Worm (Caenorhabditis elegans) whole organism, late embryonic: ENCODE results near the gene ceh-14.

Experiments used
- C08G9.2 ChIP-seq: sonication (generic microtip); optimal IDR thresholded peaks from 2 replicates; lab custom pipeline; 2016; ENCODE audit warnings: mild to moderate bottlenecking, missing genetic modification characterization, moderate library complexity, missing compliant biosample characterization
- F13H6.1 ChIP-seq: sonication (generic microtip); optimal IDR thresholded peaks from 2 replicates; lab custom pipeline; 2016; ENCODE audit warnings: missing genetic modification characterization, missing compliant biosample characterization
- K02D7.2 ChIP-seq: sonication (generic microtip); optimal IDR thresholded peaks from 2 replicates; lab custom pipeline; 2017; ENCODE audit warnings: mild to moderate bottlenecking, missing genetic modification characterization, missing compliant biosample characterization
- K09A11.1 ChIP-seq: sonication (generic microtip); optimal IDR thresholded peaks from 2 replicates; lab custom pipeline; 2017; ENCODE audit warnings: antibody characterized with exemption, mild to moderate bottlenecking, missing genetic modification characterization, missing compliant biosample characterization; ENCODE audit not compliant: insufficient read depth
- T23F11.4 ChIP-seq: fragments of 200-800 bp; sonication (Bioruptor generic); optimal IDR thresholded peaks from 2 replicates; lab custom pipeline; 2018; ENCODE audit warnings: mild to moderate bottlenecking, missing genetic modification characterization, missing compliant biosample characterization
- Y22D7AL.16 ChIP-seq: sonication (generic microtip); optimal IDR thresholded peaks from 2 replicates; lab custom pipeline; 2016; ENCODE audit warnings: missing genetic modification characterization, missing compliant biosample characterization
- ahr-1 ChIP-seq: sonication (generic microtip); optimal IDR thresholded peaks from 2 replicates; lab custom pipeline; 2016; ENCODE audit warnings: missing genetic modification characterization, missing compliant biosample characterization
- ama-1 ChIP-seq: fragments of 150-350 bp; optimal IDR thresholded peaks from 2 replicates; lab custom pipeline; 2014
- ceh-2 ChIP-seq: sonication (generic microtip); optimal IDR thresholded peaks from 2 replicates; lab custom pipeline; 2016; ENCODE audit warnings: missing genotype, missing genetic modification characterization, missing compliant biosample characterization
- ceh-22 ChIP-seq: sonication (generic microtip); optimal IDR thresholded peaks from 2 replicates; lab custom pipeline; 2017; ENCODE audit warnings: missing biosample characterization, missing genetic modification characterization
- ceh-31 ChIP-seq: sonication (generic microtip); optimal IDR thresholded peaks from 2 replicates; lab custom pipeline; 2016; ENCODE audit warnings: missing genetic modification characterization, missing compliant biosample characterization
- ceh-45 ChIP-seq: fragments of 200-800 bp; sonication (Bioruptor generic); IDR thresholded peaks from 2 replicates; pipeline ENCODE4 v1.3.6; 2022; ENCODE audit warnings: missing genetic modification reagents, missing genetic modification characterization, missing compliant biosample characterization
- ceh-48 ChIP-seq: sonication (generic microtip); optimal IDR thresholded peaks from 2 replicates; lab custom pipeline; 2016; ENCODE audit warnings: missing genetic modification characterization, inconsistent platforms, missing compliant biosample characterization
- ceh-6 ChIP-seq: fragments of 200-800 bp; sonication (Bioruptor generic); optimal IDR thresholded peaks from 2 replicates; lab custom pipeline; 2018; ENCODE audit warnings: mild to moderate bottlenecking, missing genetic modification characterization, missing compliant biosample characterization
- ceh-9 ChIP-seq: sonication (generic microtip); optimal IDR thresholded peaks from 2 replicates; lab custom pipeline; 2016; ENCODE audit warnings: mild to moderate bottlenecking, missing genetic modification characterization, inconsistent platforms, missing compliant biosample characterization
- che-1 ChIP-seq: sonication (generic microtip); optimal IDR thresholded peaks from 2 replicates; lab custom pipeline; 2016; ENCODE audit warnings: mild to moderate bottlenecking, missing genetic modification characterization, missing compliant biosample characterization
- dmd-4 ChIP-seq: sonication (generic microtip); optimal IDR thresholded peaks from 2 replicates; lab custom pipeline; 2016; ENCODE audit warnings: borderline replicate concordance, missing genetic modification characterization, missing compliant biosample characterization
- dve-1 ChIP-seq: sonication (generic microtip); optimal IDR thresholded peaks from 2 replicates; lab custom pipeline; 2017; ENCODE audit warnings: antibody characterized with exemption, mild to moderate bottlenecking, missing genetic modification characterization, missing compliant biosample characterization
- elt-4 ChIP-seq: sonication (generic microtip); optimal IDR thresholded peaks from 2 replicates; lab custom pipeline; 2016; ENCODE audit warnings: missing genetic modification characterization, missing compliant biosample characterization
- ets-4 ChIP-seq: sonication (generic microtip); optimal IDR thresholded peaks from 2 replicates; lab custom pipeline; 2016; ENCODE audit warnings: missing genetic modification characterization, missing compliant biosample characterization
- eyg-1 ChIP-seq: sonication (generic microtip); optimal IDR thresholded peaks from 2 replicates; lab custom pipeline; 2016; ENCODE audit warnings: missing genotype, missing genetic modification characterization, missing compliant biosample characterization
- fax-1 ChIP-seq: sonication (generic microtip); optimal IDR thresholded peaks from 2 replicates; lab custom pipeline; 2016; ENCODE audit warnings: missing genotype, missing genetic modification characterization, missing compliant biosample characterization
- hlh-13 ChIP-seq: fragments of 200-800 bp; sonication (Bioruptor generic); optimal IDR thresholded peaks from 2 replicates; lab custom pipeline; 2018; ENCODE audit warnings: mild to moderate bottlenecking, missing genetic modification characterization, missing compliant biosample characterization
- hlh-30 ChIP-seq: sonication (generic microtip); optimal IDR thresholded peaks from 2 replicates; lab custom pipeline; 2017; ENCODE audit warnings: antibody characterized with exemption, missing genetic modification characterization, missing compliant biosample characterization; ENCODE audit not compliant: insufficient read depth
- hlh-6 ChIP-seq: sonication (generic microtip); optimal IDR thresholded peaks from 2 replicates; lab custom pipeline; 2016; ENCODE audit warnings: missing genotype, missing genetic modification characterization, missing compliant biosample characterization
- hlh-8 ChIP-seq: sonication (generic microtip); optimal IDR thresholded peaks from 2 replicates; lab custom pipeline; 2016; ENCODE audit warnings: missing genotype, missing genetic modification characterization, missing compliant biosample characterization
- lin-11 ChIP-seq: fragments of 200-800 bp; sonication (Bioruptor generic); optimal IDR thresholded peaks from 2 replicates; lab custom pipeline; 2018; ENCODE audit warnings: mild to moderate bottlenecking, missing genetic modification characterization, missing compliant biosample characterization
- mec-3 ChIP-seq: sonication (generic microtip); optimal IDR thresholded peaks from 2 replicates; lab custom pipeline; 2016; ENCODE audit warnings: borderline replicate concordance, missing genetic modification characterization, missing compliant biosample characterization
- nfya-1 ChIP-seq: sonication (generic microtip); optimal IDR thresholded peaks from 2 replicates; lab custom pipeline; 2017; ENCODE audit warnings: missing genetic modification characterization, mild to moderate bottlenecking, missing compliant biosample characterization, antibody characterized with exemption, moderate library complexity
- nhr-11 ChIP-seq: fragments of 150-350 bp; optimal IDR thresholded peaks from 2 replicates; lab custom pipeline; 2014; ENCODE audit warnings: missing biosample characterization, missing genetic modification characterization
- nhr-232 ChIP-seq: sonication (generic microtip); optimal IDR thresholded peaks from 2 replicates; lab custom pipeline; 2016; ENCODE audit warnings: missing genetic modification characterization, missing compliant biosample characterization
- npax-4 ChIP-seq: sonication (generic microtip); optimal IDR thresholded peaks from 2 replicates; lab custom pipeline; 2016; ENCODE audit warnings: missing genetic modification characterization, missing compliant biosample characterization
- odd-2 ChIP-seq: sonication (generic microtip); optimal IDR thresholded peaks from 2 replicates; lab custom pipeline; 2017; ENCODE audit warnings: antibody characterized with exemption, mild to moderate bottlenecking, missing genetic modification characterization, missing compliant biosample characterization
- pha-2 ChIP-seq: sonication (generic microtip); optimal IDR thresholded peaks from 2 replicates; lab custom pipeline; 2017; ENCODE audit warnings: mild to moderate bottlenecking, missing genetic modification characterization, missing compliant biosample characterization
- pqm-1 ChIP-seq: sonication (generic microtip); optimal IDR thresholded peaks from 2 replicates; lab custom pipeline; 2016; ENCODE audit warnings: missing genetic modification characterization, missing compliant biosample characterization
- pros-1 ChIP-seq: fragments of 150-350 bp; optimal IDR thresholded peaks from 2 replicates; lab custom pipeline; 2014; ENCODE audit warnings: missing biosample characterization, missing genetic modification reagents, missing genetic modification characterization
- ref-2 ChIP-seq: sonication (generic microtip); optimal IDR thresholded peaks from 2 replicates; lab custom pipeline; 2016; ENCODE audit warnings: missing genetic modification characterization, missing compliant biosample characterization
- rnt-1 ChIP-seq: sonication (generic microtip); optimal IDR thresholded peaks from 2 replicates; lab custom pipeline; 2016; ENCODE audit warnings: missing genetic modification characterization, missing compliant biosample characterization
- sdc-2 ChIP-seq: sonication (generic microtip); optimal IDR thresholded peaks from 2 replicates; lab custom pipeline; 2016; ENCODE audit warnings: missing genotype, missing genetic modification characterization, missing compliant biosample characterization
- sox-2 ChIP-seq: fragments of 200-800 bp; sonication (Bioruptor generic); IDR thresholded peaks from 2 replicates; pipeline ENCODE4 v1.3.6; 2022; ENCODE audit warnings: missing genetic modification reagents, missing genetic modification characterization, missing compliant biosample characterization
- sox-4 ChIP-seq: sonication (generic microtip); optimal IDR thresholded peaks from 2 replicates; lab custom pipeline; 2017; ENCODE audit warnings: mild to moderate bottlenecking, missing genetic modification characterization, inconsistent platforms, missing compliant biosample characterization
- syd-9 ChIP-seq: sonication (generic microtip); optimal IDR thresholded peaks from 2 replicates; lab custom pipeline; 2016; ENCODE audit warnings: mild to moderate bottlenecking, missing genetic modification characterization, moderate library complexity, missing compliant biosample characterization
- tbx-2 ChIP-seq: sonication (generic microtip); optimal IDR thresholded peaks from 2 replicates; lab custom pipeline; 2016; ENCODE audit warnings: missing genetic modification characterization, missing compliant biosample characterization
- ttx-3 ChIP-seq: sonication (generic microtip); optimal IDR thresholded peaks from 2 replicates; lab custom pipeline; 2016; ENCODE audit warnings: missing genetic modification reagents, missing genetic modification characterization, missing compliant biosample characterization
- unc-3 ChIP-seq, 2 experiments: fragments of 200-800 bp in 1 of 2; sonication (Bioruptor generic) in 1 of 2; sonication (generic microtip) in 1 of 2; conservative IDR thresholded peaks in 1 of 2; optimal IDR thresholded peaks in 1 of 2; 2 replicates each; pipeline versions ENCODE4 v1.3.6 to Lab custom; 2016 to 2022; ENCODE audit warnings: missing compliant biosample characterization in 2 of 2, missing genetic modification characterization in 2 of 2, missing genetic modification reagents in 1 of 2
- unc-42 ChIP-seq: sonication (generic microtip); optimal IDR thresholded peaks from 2 replicates; lab custom pipeline; 2016; ENCODE audit warnings: missing genotype, missing genetic modification characterization, missing compliant biosample characterization
- unc-55 ChIP-seq: sonication (generic microtip); optimal IDR thresholded peaks from 2 replicates; lab custom pipeline; 2017; ENCODE audit warnings: missing biosample characterization, missing genetic modification reagents, missing genetic modification characterization
- unc-86 ChIP-seq: sonication (generic microtip); optimal IDR thresholded peaks from 2 replicates; lab custom pipeline; 2016; ENCODE audit warnings: missing genetic modification characterization, missing compliant biosample characterization
- ztf-16 ChIP-seq: sonication (generic microtip); optimal IDR thresholded peaks from 2 replicates; lab custom pipeline; 2017; ENCODE audit warnings: missing genetic modification characterization, missing compliant biosample characterization

ceh-14 gene

ce11 chrX:7491521-7491920 lies 41.0 kb downstream of the ceh-14 start:
- TF ChIP-seq ceh-6 (GFP tag; lab: Kevin White, UChicago) (no peak), Y22D7AL.16 (tag; lab: Kevin White, UChicago) (no peak), ceh-45 (GFP tag; lab: Robert Waterston, UW) (no peak), ama-1 (lab: Kevin White, UChicago) (no peak), ttx-3 (tag; lab: Kevin White, UChicago) (no peak), unc-86 (tag; lab: Kevin White, UChicago) (no peak), che-1 (no peak), pqm-1 (tag; lab: Kevin White, UChicago) (no peak), hlh-13 (GFP tag; lab: Kevin White, UChicago) (no peak), ref-2 (tag; lab: Kevin White, UChicago) (no peak), ceh-31 (tag; lab: Kevin White, UChicago) (no peak), ceh-2 (no peak), ceh-9 (no peak), unc-3 (GFP tag; conservative IDR thresholded peaks at IDR 0.05; lab: Robert Waterston, UW) (no peak), unc-3 (tag; optimal IDR thresholded peaks at IDR 0.05; lab: Kevin White, UChicago) (no peak)

- TF ChIP-seq hlh-6 (tag; lab: Kevin White, UChicago) (peak; percentile 14), unc-42 (tag; lab: Kevin White, UChicago) (no peak), ama-1 (lab: Kevin White, UChicago) (no peak), eyg-1 (no peak), F13H6.1 (tag; lab: Kevin White, UChicago) (no peak), hlh-13 (GFP tag; lab: Kevin White, UChicago) (no peak), hlh-8 (tag; lab: Kevin White, UChicago) (no peak), sox-2 (GFP tag; lab: Robert Waterston, UW) (no peak), sox-4 (tag; lab: Kevin White, UChicago) (no peak), ets-4 (tag; lab: Kevin White, UChicago) (no peak), nhr-232 (tag; lab: Kevin White, UChicago) (no peak), K02D7.2 (no peak), T23F11.4 (GFP tag; lab: Kevin White, UChicago) (no peak), unc-86 (tag; lab: Kevin White, UChicago) (no peak), ttx-3 (tag; lab: Kevin White, UChicago) (no peak), syd-9 (tag; lab: Kevin White, UChicago) (no peak), odd-2 (no peak), dve-1 (tag; lab: Kevin White, UChicago) (no peak), ceh-6 (GFP tag; lab: Kevin White, UChicago) (no peak), npax-4 (no peak), dmd-4 (tag; lab: Kevin White, UChicago) (no peak), ceh-22 (tag; lab: Kevin White, UChicago) (no peak), pha-2 (tag; lab: Kevin White, UChicago) (no peak), elt-4 (no peak), ceh-9 (no peak), rnt-1 (peak; percentile 90), ceh-31 (tag; lab: Kevin White, UChicago) (peak; percentile 54), ztf-16 (tag; lab: Kevin White, UChicago) (no peak), unc-55 (GFP tag; lab: Kevin White, UChicago) (no peak), mec-3 (tag; lab: Kevin White, UChicago) (no peak), nfya-1 (tag; lab: Kevin White, UChicago) (peak; percentile 10), K09A11.1 (tag; lab: Kevin White, UChicago) (no peak), C08G9.2 (tag; lab: Kevin White, UChicago) (peak; percentile 15), fax-1 (no peak), ceh-2 (no peak), ahr-1 (tag; lab: Kevin White, UChicago) (no peak), hlh-30 (tag; lab: Kevin White, UChicago) (no peak), nhr-11 (tag; lab: Kevin White, UChicago) (no peak), lin-11 (tag; lab: Kevin White, UChicago) (no peak), sdc-2 (tag; lab: Kevin White, UChicago) (no peak), tbx-2 (tag; lab: Kevin White, UChicago) (peak; percentile 49), ref-2 (tag; lab: Kevin White, UChicago) (peak; percentile 22), pros-1 (no peak), pqm-1 (tag; lab: Kevin White, UChicago) (no peak), Y22D7AL.16 (tag; lab: Kevin White, UChicago) (no peak), ceh-48 (no peak)
Measured at ce11 chrX:7485748-7486147, 46.8 kb downstream of the ceh-14 start, which contains the start of gene gly-12. TSS of gene gly-12 (plus strand) at chrX:7485864.
